Worm (Caenorhabditis elegans) whole organism, mixed stage, embryonic: ENCODE data around the gene Y81G3A.6.
"Not testable (repeated sequence)": the region's sequence is repeated elsewhere in the genome, so short reads cannot be mapped to it uniquely, and the experiment has no call there.

Experiments
- ces-1 ChIP-seq: fragments of 150-350 bp; optimal IDR thresholded peaks from 2 replicates; lab custom pipeline; 2014; ENCODE audit warnings: missing biosample characterization, missing genetic modification reagents, missing genetic modification characterization
- nhr-237 ChIP-seq: fragments of 150-350 bp; optimal IDR thresholded peaks from 2 replicates; lab custom pipeline; 2014; ENCODE audit warnings: missing biosample characterization, missing genetic modification characterization
- snpc-4 ChIP-seq: fragments of 150-350 bp; optimal IDR thresholded peaks from 2 replicates; lab custom pipeline; 2014; ENCODE audit warnings: missing biosample characterization, missing genetic modification characterization
- unc-62 ChIP-seq: fragments of 150-350 bp; optimal IDR thresholded peaks from 2 replicates; lab custom pipeline; 2014; ENCODE audit warnings: missing biosample characterization, missing genetic modification reagents, missing genetic modification characterization

DNA sequence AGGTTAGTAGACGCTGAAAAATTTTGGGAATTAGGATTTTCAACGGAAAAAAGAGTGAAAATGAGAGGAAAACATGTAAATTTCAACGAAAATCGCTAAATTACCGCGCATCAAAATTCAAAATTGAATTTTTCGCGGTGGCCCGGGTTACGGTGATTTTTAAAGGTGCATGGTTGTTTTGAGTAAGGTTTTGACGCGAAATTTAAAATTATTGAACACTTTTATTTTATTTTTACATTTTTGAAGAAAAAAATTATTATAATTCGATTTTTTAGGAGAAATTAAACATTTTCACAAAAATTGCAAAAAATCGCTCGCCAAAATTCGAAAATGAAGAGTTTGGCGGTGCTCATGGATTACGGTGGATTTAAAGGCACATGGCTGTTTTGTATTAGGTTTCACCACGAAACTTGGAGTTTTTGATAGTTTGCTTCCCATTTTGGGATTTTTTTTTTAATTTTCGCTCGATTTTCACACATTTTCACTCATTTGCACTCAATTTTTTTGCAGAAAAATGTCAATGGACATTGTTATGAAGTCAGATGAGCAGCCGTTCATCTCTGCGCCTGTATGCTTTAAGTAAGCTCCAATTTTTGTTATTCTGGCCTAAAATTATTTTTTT is 38.8 kb downstream of the Y81G3A.6 start, which contains the start of gene puf-6:
- TF ChIP-seq nhr-237; unc-62 (GFP tag; lab: Kevin White, UChicago); snpc-4 (tag; lab: Kevin White, UChicago); ces-1 (GFP tag; lab: Kevin White, UChicago): not testable (repeated sequence)
